Fruit fly (Drosophila melanogaster) ovary, adult (tissue): ENCODE data around the gene CG43999.

Experiments
- CG17801 ChIP-seq: fragments of 200-800 bp; optimal IDR thresholded peaks from 2 replicates; lab custom pipeline; 2019; ENCODE audit warnings: missing biosample characterization, mild to moderate bottlenecking, missing genetic modification characterization, moderate library complexity; ENCODE audit not compliant: partially characterized antibody

CG43999 gene

dm6 chr3R:23928950-23929602 is at the start of gene CG43999, which contains the start of the genes CG43998 and CG31142:
CG43999 (minus strand) TSS chr3R:23929000.
CG43998 (minus strand) TSS chr3R:23929000.
CG31142 (plus strand) TSS chr3R:23929243.
- peak; percentile 33 for TF ChIP-seq CG17801

dm6 chr3R:23971764-23972163 is 43.0 kb upstream of the CG43999 start:
- no peak for TF ChIP-seq CG17801

dm6 chr3R:23971208-23971607 is 42.4 kb upstream of the CG43999 start:
- TF ChIP-seq CG17801 = no peak

dm6 chr3R:23969449-23969848 is 40.6 kb upstream of the CG43999 start:
- TF ChIP-seq CG17801 = no peak

dm6 chr3R:23964913-23965718 is 36.3 kb upstream of the CG43999 start:
- no peak for TF ChIP-seq CG17801

- no peak for TF ChIP-seq CG17801
Measured at dm6 chr3R:23962781-23963222, 34.0 kb upstream of the CG43999 start, which contains the start of gene CG31140. CG31140 (plus strand) TSS chr3R:23963180.

dm6 chr3R:23960865-23961264 is 32.1 kb upstream of the CG43999 start:
- TF ChIP-seq CG17801 = no peak

- TF ChIP-seq CG17801 = peak; percentile 88
Measured at dm6 chr3R:23958091-23958838, 29.5 kb upstream of the CG43999 start, which contains the start of the genes GluProRS and AP-1sigma. GluProRS (minus strand) TSS chr3R:23958391. AP-1sigma (plus strand) TSS chr3R:23958651.

dm6 chr3R:23955380-23955779 is 26.6 kb upstream of the CG43999 start:
- TF ChIP-seq CG17801 = peak; percentile 20

- no peak for TF ChIP-seq CG17801
Measured at dm6 chr3R:23948466-23949413, 19.9 kb upstream of the CG43999 start.

- TF ChIP-seq CG17801 = no peak
Measured at dm6 chr3R:23948324-23948465, 19.4 kb upstream of the CG43999 start, which contains the start of gene CG12268. CG12268 (minus strand) TSS chr3R:23948424.

dm6 chr3R:23947002-23947401 is 18.2 kb upstream of the CG43999 start:
- TF ChIP-seq CG17801 = no peak

- no peak for TF ChIP-seq CG17801
Measured at dm6 chr3R:23943843-23944356, 15.1 kb upstream of the CG43999 start.

- TF ChIP-seq CG17801 = peak; percentile 69
Measured at dm6 chr3R:23942965-23943413, 14.2 kb upstream of the CG43999 start, which contains the start of gene Gdh. Gdh (minus strand) TSS chr3R:23943101.

- no peak for TF ChIP-seq CG17801
Measured at dm6 chr3R:23942550-23942949, 13.8 kb upstream of the CG43999 start.
